1 fruit fly cellular context compared by ENCODE assay signal in genomic region chrX:2787267-2787666, dm6.
TF ChIP-seq lines count a peak whose summit lies in the region.

No protein-coding gene starts in this region.

TF ChIP-seq in whole organism, embryonic, 481 proteins besides CTCF, POLR2A, EP300 and RAD21 (continued from another document and continues in another):
- TF ChIP-seq CG5180 (GFP tag; optimal IDR thresholded peaks at IDR 0.05; lab: Kevin White, UChicago) (peak; percentile 75), CG8924 (tag; optimal IDR thresholded peaks at IDR 0.05; lab: Kevin White, UChicago) (peak; percentile 85), CG16779 (GFP tag; IDR thresholded peaks at IDR 0.05; lab: Robert Waterston, UW) (no peak), kay (GFP tag; optimal IDR thresholded peaks at IDR 0.05; lab: Kevin White, UChicago) (peak; percentile 64), CG3726 (GFP tag; IDR thresholded peaks at IDR 0.05; lab: Robert Waterston, UW) (peak; percentile 53; the same call in 1 of the 3 replicates), CG13424 (tag; optimal IDR thresholded peaks at IDR 0.05; lab: Kevin White, UChicago) (peak; percentile 89), tgo (GFP tag; IDR thresholded peaks at IDR 0.05; lab: Robert Waterston, UW) (peak; percentile 79; the same call in 2 of the 3 replicates), Meics (GFP tag; optimal IDR thresholded peaks at IDR 0.05; lab: Kevin White, UChicago) (peak; percentile 90), CrebB (tag; optimal IDR thresholded peaks at IDR 0.05; lab: Kevin White, UChicago) (peak; percentile 60), Xbp1 (GFP tag; optimal IDR thresholded peaks at IDR 0.05; lab: Kevin White, UChicago) (peak; percentile 76), crp (GFP tag; optimal IDR thresholded peaks at IDR 0.05; lab: Kevin White, UChicago) (peak in 1 of 2 experiments; percentile 42), CG17829 (tag; optimal IDR thresholded peaks at IDR 0.05; lab: Kevin White, UChicago) (peak; percentile 84), Myb (GFP tag; optimal IDR thresholded peaks at IDR 0.05; lab: Kevin White, UChicago) (peak; percentile 41), vnd (GFP tag; IDR thresholded peaks at IDR 0.05; lab: Robert Waterston, UW; ENCODE audit: partially characterized antibody) (no peak), CG12299 (tag; optimal IDR thresholded peaks at IDR 0.05; lab: Kevin White, UChicago) (peak; percentile 58), CG7839 (tag; optimal IDR thresholded peaks at IDR 0.05; lab: Kevin White, UChicago) (peak; percentile 92), pan (optimal IDR thresholded peaks at IDR 0.05; lab: Kevin White, UChicago) (no peak), pan (GFP tag; optimal IDR thresholded peaks at IDR 0.05 in 1 of 2, IDR thresholded peaks at IDR 0.05 in 1 of 2) (no peak), Oli (tag; optimal IDR thresholded peaks at IDR 0.05; lab: Kevin White, UChicago) (peak; percentile 93), CG10267 (tag; optimal IDR thresholded peaks at IDR 0.05; lab: Kevin White, UChicago) (peak; percentile 71), HmgD (GFP tag; optimal IDR thresholded peaks at IDR 0.05; lab: Kevin White, UChicago) (no peak), CG10654 (GFP tag; optimal IDR thresholded peaks at IDR 0.05; lab: Kevin White, UChicago) (peak; percentile 73), CG34422 (GFP tag; IDR thresholded peaks at IDR 0.05; lab: Robert Waterston, UW) (no peak; the same call in none of the 3 replicates), tna (GFP tag; IDR thresholded peaks at IDR 0.05; lab: Robert Waterston, UW; ENCODE audit: partially characterized antibody) (no peak), MTF-1 (GFP tag; optimal IDR thresholded peaks at IDR 0.05; lab: Kevin White, UChicago; ENCODE audit: borderline replicate concordance) (peak; percentile 43), NC2α (GFP tag; optimal IDR thresholded peaks at IDR 0.05; lab: Kevin White, UChicago) (no peak), yki (optimal IDR thresholded peaks at IDR 0.05; lab: Kevin White, UChicago) (no peak), scrt (GFP tag; optimal IDR thresholded peaks at IDR 0.05; lab: Kevin White, UChicago) (peak; percentile 68), ewg (GFP tag; optimal IDR thresholded peaks at IDR 0.05; lab: Kevin White, UChicago) (peak; percentile 82), corto (GFP tag; optimal IDR thresholded peaks at IDR 0.05; lab: Kevin White, UChicago) (no peak), Med (GFP tag; lab: Kevin White, UChicago) (peak; percentile 95), Mes4 (GFP tag; optimal IDR thresholded peaks at IDR 0.05; lab: Kevin White, UChicago) (peak; percentile 33), zen (tag; optimal IDR thresholded peaks at IDR 0.05; lab: Kevin White, UChicago) (peak; percentile 50), dati (GFP tag; IDR thresholded peaks at IDR 0.05; lab: Robert Waterston, UW) (0 out of 2 replicates have a peak, but pooled peaks have one; percentile 24), CG13775 (GFP tag; optimal IDR thresholded peaks at IDR 0.05; lab: Kevin White, UChicago) (peak; percentile 76), CG9876 (GFP tag; optimal IDR thresholded peaks at IDR 0.05; lab: Kevin White, UChicago) (no peak), so (GFP tag; IDR thresholded peaks at IDR 0.05; lab: Robert Waterston, UW) (peak; percentile 91; the same call in 2 of the 3 replicates), CG1529 (GFP tag; optimal IDR thresholded peaks at IDR 0.05; lab: Kevin White, UChicago) (peak; percentile 81), CG34224 (GFP tag; IDR thresholded peaks at IDR 0.05; lab: Robert Waterston, UW; ENCODE audit: partially characterized antibody) (no peak), CG6254 (GFP tag; optimal IDR thresholded peaks at IDR 0.05; lab: Kevin White, UChicago) (peak; percentile 77), CG9215 (GFP tag; IDR thresholded peaks at IDR 0.05; lab: Robert Waterston, UW) (peak; percentile 64), Lhr (GFP tag; optimal IDR thresholded peaks at IDR 0.05; lab: Kevin White, UChicago) (peak; percentile 31), Poxn (GFP tag; IDR thresholded peaks at IDR 0.05; lab: Robert Waterston, UW) (peak; percentile 56; the same call in 1 of the 2 replicates), ci (GFP tag; IDR thresholded peaks at IDR 0.05; lab: Robert Waterston, UW) (peak; percentile 79; the same call in 2 of the 3 replicates), abd-A (tag; optimal IDR thresholded peaks at IDR 0.05; lab: Kevin White, UChicago) (no peak), CG30431 (GFP tag; optimal IDR thresholded peaks at IDR 0.05; lab: Kevin White, UChicago) (peak; percentile 75), NC2β (GFP tag; optimal IDR thresholded peaks at IDR 0.05; lab: Kevin White, UChicago) (no peak), Max (GFP tag; optimal IDR thresholded peaks at IDR 0.05; lab: Kevin White, UChicago) (peak; percentile 78), HmgZ (tag; optimal IDR thresholded peaks at IDR 0.05; lab: Kevin White, UChicago) (peak; percentile 54), sug (tag; optimal IDR thresholded peaks at IDR 0.05; lab: Kevin White, UChicago) (peak; percentile 59), unc-4 (GFP tag; IDR thresholded peaks at IDR 0.05; lab: Robert Waterston, UW; ENCODE audit: partially characterized antibody) (no peak), zfh2 (GFP tag; optimal IDR thresholded peaks at IDR 0.05; lab: Kevin White, UChicago) (peak; percentile 71), CG30020 (tag; optimal IDR thresholded peaks at IDR 0.05; lab: Kevin White, UChicago) (peak; percentile 33), CG6272 (GFP tag; IDR thresholded peaks at IDR 0.05; lab: Robert Waterston, UW) (0 out of 2 replicates have a peak, but pooled peaks have one; percentile 18), CG9932 (GFP tag; IDR thresholded peaks at IDR 0.05; lab: Robert Waterston, UW) (peak; percentile 68), hbn (GFP tag; IDR thresholded peaks at IDR 0.05; lab: Robert Waterston, UW; ENCODE audit: partially characterized antibody) (no peak), CG14710 (tag; optimal IDR thresholded peaks at IDR 0.05; lab: Kevin White, UChicago) (peak; percentile 70), Hr51 (GFP tag; optimal IDR thresholded peaks at IDR 0.05; lab: Kevin White, UChicago) (peak; percentile 66 to 94), CG12659 (GFP tag; optimal IDR thresholded peaks at IDR 0.05; lab: Kevin White, UChicago) (peak; percentile 90), hth (optimal IDR thresholded peaks at IDR 0.05; lab: Kevin White, UChicago) (no peak), D (optimal IDR thresholded peaks at IDR 0.05; lab: Kevin White, UChicago) (no peak), D (GFP tag; optimal IDR thresholded peaks at IDR 0.05; lab: Kevin White, UChicago) (peak; percentile 79), h (optimal IDR thresholded peaks at IDR 0.05; lab: Kevin White, UChicago) (no peak), fru (optimal IDR thresholded peaks at IDR 0.05; lab: Kevin White, UChicago) (no peak), HLHmδ (GFP tag; optimal IDR thresholded peaks at IDR 0.05; lab: Kevin White, UChicago) (no peak), NFAT (GFP tag; IDR thresholded peaks at IDR 0.05; lab: Robert Waterston, UW) (peak; percentile 55; the same call in 1 of the 2 replicates), CG8359 (GFP tag; optimal IDR thresholded peaks at IDR 0.05; lab: Kevin White, UChicago; ENCODE audit: borderline replicate concordance) (peak; percentile 62), CG43689 (GFP tag; IDR thresholded peaks at IDR 0.05; lab: Robert Waterston, UW) (peak; percentile 78; the same call in 1 of the 2 replicates), CG13123 (GFP tag; optimal IDR thresholded peaks at IDR 0.05; lab: Kevin White, UChicago) (peak; percentile 19), CG17802 (tag; optimal IDR thresholded peaks at IDR 0.05; lab: Kevin White, UChicago) (peak; percentile 39), Atf6 (GFP tag; IDR thresholded peaks at IDR 0.05; lab: Robert Waterston, UW) (peak; percentile 90), CG3163 (GFP tag; optimal IDR thresholded peaks at IDR 0.05; lab: Kevin White, UChicago) (no peak), CG13287 (GFP tag; IDR thresholded peaks at IDR 0.05; lab: Robert Waterston, UW; ENCODE audit: partially characterized antibody) (no peak), ato (GFP tag; IDR thresholded peaks at IDR 0.05; lab: Robert Waterston, UW; ENCODE audit: partially characterized antibody) (no peak), wdn (GFP tag; IDR thresholded peaks at IDR 0.05; lab: Robert Waterston, UW) (no peak; the same call in none of the 2 replicates), CG11093 (GFP tag; IDR thresholded peaks at IDR 0.05; lab: Robert Waterston, UW) (peak; percentile 79; the same call in 2 of the 3 replicates), ems (GFP tag; optimal IDR thresholded peaks at IDR 0.05; lab: Kevin White, UChicago) (peak; percentile 81), tll (GFP tag; optimal IDR thresholded peaks at IDR 0.05; lab: Kevin White, UChicago) (no peak), CG4730 (GFP tag; IDR thresholded peaks at IDR 0.05; lab: Robert Waterston, UW) (peak; percentile 73), sob (GFP tag; IDR thresholded peaks at IDR 0.05; lab: Robert Waterston, UW) (peak; percentile 70), CG2120 (GFP tag; optimal IDR thresholded peaks at IDR 0.05; lab: Kevin White, UChicago) (peak; percentile 84), CG4360 (GFP tag; IDR thresholded peaks at IDR 0.05; lab: Robert Waterston, UW) (0 out of 2 replicates have a peak, but pooled peaks have one; percentile 12), CG8281 (tag; optimal IDR thresholded peaks at IDR 0.05; lab: Kevin White, UChicago) (peak; percentile 61), lmd (GFP tag; IDR thresholded peaks at IDR 0.05; lab: Robert Waterston, UW) (peak; percentile 86), dan (GFP tag; IDR thresholded peaks at IDR 0.05; lab: Robert Waterston, UW) (no peak), tin (GFP tag; optimal IDR thresholded peaks at IDR 0.05; lab: Kevin White, UChicago) (peak; percentile 72), CG2678 (tag; optimal IDR thresholded peaks at IDR 0.05; lab: Kevin White, UChicago) (peak; percentile 92), fd64A (GFP tag; optimal IDR thresholded peaks at IDR 0.05; lab: Kevin White, UChicago) (no peak), CG6683 (GFP tag; optimal IDR thresholded peaks at IDR 0.05; lab: Kevin White, UChicago) (peak; percentile 73), trem (tag; optimal IDR thresholded peaks at IDR 0.05; lab: Kevin White, UChicago) (peak; percentile 55), psq (GFP tag; optimal IDR thresholded peaks at IDR 0.05; lab: Kevin White, UChicago) (peak; percentile 56), wor (GFP tag; IDR thresholded peaks at IDR 0.05; lab: Robert Waterston, UW) (peak; percentile 81), salm (tag; optimal IDR thresholded peaks at IDR 0.05; lab: Kevin White, UChicago) (peak; percentile 72), Nf-YA (GFP tag; IDR thresholded peaks at IDR 0.05; lab: Robert Waterston, UW) (peak; percentile 69), nmo (GFP tag; optimal IDR thresholded peaks at IDR 0.05; lab: Kevin White, UChicago) (peak; percentile 90), Scr (GFP tag; IDR thresholded peaks at IDR 0.05; lab: Robert Waterston, UW; ENCODE audit: partially characterized antibody) (no peak), mld (GFP tag; IDR thresholded peaks at IDR 0.05; lab: Robert Waterston, UW; ENCODE audit: partially characterized antibody) (no peak), CG15601 (tag; optimal IDR thresholded peaks at IDR 0.05; lab: Kevin White, UChicago) (peak; percentile 34), CG1792 (GFP tag; optimal IDR thresholded peaks at IDR 0.05; lab: Kevin White, UChicago) (peak; percentile 18), gro (GFP tag; optimal IDR thresholded peaks at IDR 0.05; lab: Kevin White, UChicago) (peak; percentile 37), CG4707 (GFP tag; optimal IDR thresholded peaks at IDR 0.05; lab: Kevin White, UChicago) (peak; percentile 60), zen2 (GFP tag; IDR thresholded peaks at IDR 0.05; lab: Robert Waterston, UW; ENCODE audit: partially characterized antibody) (no peak), CG1024 (GFP tag; IDR thresholded peaks at IDR 0.05; lab: Robert Waterston, UW) (peak; percentile 22; the same call in 1 of the 2 replicates), CG8765 (GFP tag; IDR thresholded peaks at IDR 0.05; lab: Robert Waterston, UW) (no peak), Rfx (GFP tag; IDR thresholded peaks at IDR 0.05; lab: Robert Waterston, UW) (peak; percentile 83), HHEX (GFP tag; optimal IDR thresholded peaks at IDR 0.05; lab: Kevin White, UChicago) (peak; percentile 86), unpg (GFP tag; optimal IDR thresholded peaks at IDR 0.05; lab: Kevin White, UChicago) (peak; percentile 86), sr (GFP tag; IDR thresholded peaks at IDR 0.05; lab: Robert Waterston, UW) (peak; percentile 50; the same call in 1 of the 3 replicates), CG30403 (GFP tag; optimal IDR thresholded peaks at IDR 0.05; lab: Kevin White, UChicago) (peak; percentile 83), crol (GFP tag; IDR thresholded peaks at IDR 0.05; lab: Robert Waterston, UW) (no peak), Sry-δ (GFP tag; optimal IDR thresholded peaks at IDR 0.05; lab: Kevin White, UChicago) (peak; percentile 27), sna (GFP tag; IDR thresholded peaks at IDR 0.05; lab: Robert Waterston, UW; ENCODE audit: partially characterized antibody) (no peak), bsh (GFP tag; optimal IDR thresholded peaks at IDR 0.05; lab: Kevin White, UChicago) (peak; percentile 76 to 82), CG7963 (GFP tag; IDR thresholded peaks at IDR 0.05; lab: Robert Waterston, UW; ENCODE audit: partially characterized antibody) (no peak), CG17912 (GFP tag; optimal IDR thresholded peaks at IDR 0.05; lab: Kevin White, UChicago) (no peak), CG13296 (GFP tag; optimal IDR thresholded peaks at IDR 0.05; lab: Kevin White, UChicago) (peak; percentile 88), Vsx1 (GFP tag; optimal IDR thresholded peaks at IDR 0.05; lab: Kevin White, UChicago) (peak; percentile 81), ssp (GFP tag; IDR thresholded peaks at IDR 0.05; lab: Robert Waterston, UW) (peak; percentile 67), danr (GFP tag; IDR thresholded peaks at IDR 0.05; lab: Robert Waterston, UW) (peak; percentile 75), CG14014 (GFP tag; IDR thresholded peaks at IDR 0.05; lab: Robert Waterston, UW) (peak; percentile 85), pho (GFP tag; optimal IDR thresholded peaks at IDR 0.05; lab: Kevin White, UChicago) (peak; percentile 61), Abd-B (GFP tag; optimal IDR thresholded peaks at IDR 0.05; lab: Kevin White, UChicago) (peak; percentile 82), phol (tag; optimal IDR thresholded peaks at IDR 0.05; lab: Kevin White, UChicago) (peak; percentile 91), CG18764 (GFP tag; optimal IDR thresholded peaks at IDR 0.05; lab: Kevin White, UChicago) (peak; percentile 48), Tbp (GFP tag; optimal IDR thresholded peaks at IDR 0.05; lab: Kevin White, UChicago) (no peak), D19B (GFP tag; optimal IDR thresholded peaks at IDR 0.05; lab: Kevin White, UChicago) (peak; percentile 65), emc (GFP tag; optimal IDR thresholded peaks at IDR 0.05; lab: Kevin White, UChicago) (no peak), Chrac-16 (GFP tag; optimal IDR thresholded peaks at IDR 0.05; lab: Kevin White, UChicago) (peak; percentile 57), CG7271 (tag; optimal IDR thresholded peaks at IDR 0.05; lab: Kevin White, UChicago) (no peak)
